Worm (Caenorhabditis elegans): ENCODE measurements around the gene srv-27.
"Not testable (repeated sequence)": the region's sequence is repeated elsewhere in the genome, so short reads cannot be mapped to it uniquely, and the experiment has no call there.

The srv-27 gene

DNA sequence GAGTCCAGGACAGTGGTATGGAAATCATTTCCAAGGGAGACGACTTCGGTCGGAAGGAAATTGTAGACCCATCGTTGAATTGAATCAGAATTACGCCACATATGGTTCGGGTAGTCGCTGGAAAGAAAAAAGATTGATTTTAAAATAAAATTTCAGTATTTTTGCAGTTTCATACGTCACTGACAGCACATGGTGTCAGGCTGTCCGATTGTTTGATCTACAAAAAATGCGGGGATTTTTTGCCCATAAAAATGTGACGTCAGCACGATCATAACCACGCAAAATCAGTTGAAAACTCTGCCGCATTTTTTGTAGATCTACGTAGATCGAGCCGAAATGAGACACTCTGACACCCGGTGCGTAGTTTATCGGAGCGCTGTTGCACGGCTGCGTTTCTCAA lies 19.2 kb upstream of the srv-27 start, which contains the start of gene Y73B6BL.12:
TSS of gene Y73B6BL.12 (minus strand) at position 101 of the 400 bp plus-strand sequence.
- TF ChIP-seq R02D3.7, nhr-23, elt-1 (tag; optimal IDR thresholded peaks at IDR 0.05): not testable (repeated sequence)

- TF ChIP-seq mbf-1 (tag; optimal IDR thresholded peaks at IDR 0.05) (no peak), lin-39 (tag; optimal IDR thresholded peaks at IDR 0.05) (no peak), sem-4 (tag; optimal IDR thresholded peaks at IDR 0.05) (no peak), ztf-11 (tag; optimal IDR thresholded peaks at IDR 0.05) (no peak), nhr-10 (tag; optimal IDR thresholded peaks at IDR 0.05) (no peak), egl-27 (tag; optimal IDR thresholded peaks at IDR 0.05) (no peak)
Observed at ce11 chrIV:6307439-6307838, 9.3 kb upstream of the srv-27 start, which contains the start of gene csp-2. csp-2 (plus strand) TSS chrIV:6307739.

ce11 chrIV:6303642-6304041 lies 5.5 kb upstream of the srv-27 start, which contains the start of gene srv-25:
srv-25 (minus strand) TSS chrIV:6303742.
- TF ChIP-seq nhr-23 (tag; optimal IDR thresholded peaks at IDR 0.05) (no peak), ceh-16 (tag; optimal IDR thresholded peaks at IDR 0.05) (no peak), lin-13 (GFP tag; optimal IDR thresholded peaks at IDR 0.05) (no peak), ceh-82 (tag; optimal IDR thresholded peaks at IDR 0.05) (no peak), ztf-1 (GFP tag; conservative IDR thresholded peaks at IDR 0.05) (no peak), lin-11 (tag; optimal IDR thresholded peaks at IDR 0.05) (no peak), nhr-237 (tag; optimal IDR thresholded peaks at IDR 0.05) (no peak), R02D3.7 (tag; optimal IDR thresholded peaks at IDR 0.05) (no peak), elt-3 (tag; optimal IDR thresholded peaks at IDR 0.05) (no peak), egl-27 (tag; optimal IDR thresholded peaks at IDR 0.05) (no peak), zag-1 (tag; optimal IDR thresholded peaks at IDR 0.05) (no peak), C34F6.9 (tag; optimal IDR thresholded peaks at IDR 0.05) (no peak)

ce11 chrIV:6301764-6302163 lies 3.6 kb upstream of the srv-27 start, which contains the start of gene srv-26:
srv-26 (minus strand) TSS chrIV:6301864.
- TF ChIP-seq sma-3 (GFP tag; optimal IDR thresholded peaks at IDR 0.05): no peak
- TF ChIP-seq sma-9 (GFP tag; optimal IDR thresholded peaks at IDR 0.05): no peak
- no peak for TF ChIP-seq sma-9 (tag; optimal IDR thresholded peaks at IDR 0.05)
- no peak for TF ChIP-seq elt-1 (tag; optimal IDR thresholded peaks at IDR 0.05)
- TF ChIP-seq ama-1 (optimal IDR thresholded peaks at IDR 0.05): no peak
- TF ChIP-seq F13H6.1 (tag; optimal IDR thresholded peaks at IDR 0.05): no peak
- no peak for TF ChIP-seq fos-1 (tag; optimal IDR thresholded peaks at IDR 0.05)
- TF ChIP-seq nhr-129 (tag; optimal IDR thresholded peaks at IDR 0.05): no peak
- no peak for TF ChIP-seq unc-62 (GFP tag; optimal IDR thresholded peaks at IDR 0.05)
- no peak for TF ChIP-seq gmeb-1 (tag; optimal IDR thresholded peaks at IDR 0.05)
- TF ChIP-seq nhr-10 (tag; optimal IDR thresholded peaks at IDR 0.05): no peak
- TF ChIP-seq mdl-1 (tag; optimal IDR thresholded peaks at IDR 0.05): no peak
- TF ChIP-seq nhr-25 (tag; optimal IDR thresholded peaks at IDR 0.05): no peak
- TF ChIP-seq blmp-1 (tag; optimal IDR thresholded peaks at IDR 0.05; ENCODE audit: insufficient read depth): no peak
- TF ChIP-seq ZK546.5 (tag; optimal IDR thresholded peaks at IDR 0.05): no peak
- TF ChIP-seq ceh-82 (tag; optimal IDR thresholded peaks at IDR 0.05): no peak
- no peak for TF ChIP-seq nhr-12 (tag; optimal IDR thresholded peaks at IDR 0.05)
- no peak for TF ChIP-seq lin-13 (GFP tag; optimal IDR thresholded peaks at IDR 0.05)

ce11 chrIV:6299523-6299922 lies 1.4 kb upstream of the srv-27 start:
- TF ChIP-seq elt-1 (tag; optimal IDR thresholded peaks at IDR 0.05): no peak
- TF ChIP-seq zag-1 (tag; optimal IDR thresholded peaks at IDR 0.05): no peak
- TF ChIP-seq gmeb-1 (tag; optimal IDR thresholded peaks at IDR 0.05): no peak
- no peak for TF ChIP-seq sma-3 (GFP tag; optimal IDR thresholded peaks at IDR 0.05)
- no peak for TF ChIP-seq nhr-25 (tag; optimal IDR thresholded peaks at IDR 0.05)
- TF ChIP-seq nhr-129 (tag; optimal IDR thresholded peaks at IDR 0.05): no peak
- TF ChIP-seq Y55F3AM.14 (GFP tag; optimal IDR thresholded peaks at IDR 0.05): no peak
- no peak for TF ChIP-seq nhr-21 (tag; optimal IDR thresholded peaks at IDR 0.05)
- TF ChIP-seq mab-5 (tag; optimal IDR thresholded peaks at IDR 0.05): no peak
- no peak for TF ChIP-seq nhr-12 (tag; optimal IDR thresholded peaks at IDR 0.05)
- no peak for TF ChIP-seq ztf-1 (GFP tag; conservative IDR thresholded peaks at IDR 0.05)
- TF ChIP-seq nhr-11 (tag; optimal IDR thresholded peaks at IDR 0.05): no peak
- no peak for TF ChIP-seq ama-1 (optimal IDR thresholded peaks at IDR 0.05)
- no peak for TF ChIP-seq unc-55 (GFP tag; optimal IDR thresholded peaks at IDR 0.05)
- no peak for TF ChIP-seq dmd-4 (tag; optimal IDR thresholded peaks at IDR 0.05)
- TF ChIP-seq nhr-77 (tag; optimal IDR thresholded peaks at IDR 0.05): no peak
- TF ChIP-seq nhr-10 (tag; optimal IDR thresholded peaks at IDR 0.05): no peak
